Worm (Caenorhabditis elegans) whole organism, L3 larva: Measurements from ENCODE around the gene rig-4.

ENCODE experiments used
- ZK546.5 ChIP-seq: sonication (generic microtip); optimal IDR thresholded peaks from 2 replicates; lab custom pipeline; 2017; ENCODE audit warnings: missing biosample characterization, missing genetic modification characterization
- ama-1 ChIP-seq: fragments of 150-350 bp; optimal IDR thresholded peaks from 2 replicates; lab custom pipeline; 2018
- elt-2 ChIP-seq: sonication (generic microtip); optimal IDR thresholded peaks from 2 replicates; lab custom pipeline; 2016; ENCODE audit warnings: missing genetic modification reagents, mild to moderate bottlenecking, missing genetic modification characterization, missing compliant biosample characterization
- elt-3 ChIP-seq, 3 experiments: fragments of 150-350 bp in 1 of 3; sonication (generic microtip) in 2 of 3; optimal IDR thresholded peaks; 2 replicates in 2 of 3; 4 replicates in 1 of 3; lab custom pipeline; 2014 to 2017; ENCODE audit warnings: missing biosample characterization in 3 of 3, missing genetic modification characterization in 3 of 3
- eor-1 ChIP-seq, 2 experiments: fragments of 150-350 bp; optimal IDR thresholded peaks; 2 replicates each; lab custom pipeline; 2014 to 2018; ENCODE audit warnings: missing biosample characterization in 2 of 2, missing genetic modification characterization in 2 of 2
- hmg-11 ChIP-seq: sonication (generic microtip); optimal IDR thresholded peaks from 2 replicates; lab custom pipeline; 2016; ENCODE audit warnings: missing genetic modification characterization, missing compliant biosample characterization
- lin-15B ChIP-seq: fragments of 150-350 bp; optimal IDR thresholded peaks from 2 replicates; lab custom pipeline; 2014; ENCODE audit warnings: missing biosample characterization, missing genetic modification characterization
- lin-39 ChIP-seq: fragments of 150-350 bp; optimal IDR thresholded peaks from 2 replicates; lab custom pipeline; 2018; ENCODE audit warnings: missing biosample characterization, missing genetic modification reagents, missing genetic modification characterization
- lsy-12 ChIP-seq: sonication (generic microtip); optimal IDR thresholded peaks from 2 replicates; lab custom pipeline; 2016; ENCODE audit warnings: mild to moderate bottlenecking, missing genetic modification characterization, missing compliant biosample characterization
- nfya-1 ChIP-seq: sonication (generic microtip); optimal IDR thresholded peaks from 2 replicates; lab custom pipeline; 2017; ENCODE audit warnings: missing genetic modification characterization, mild to moderate bottlenecking, missing compliant biosample characterization, antibody characterized with exemption, moderate library complexity; ENCODE audit not compliant: insufficient read depth
- nhr-23 ChIP-seq: fragments of 150-350 bp; optimal IDR thresholded peaks from 2 replicates; lab custom pipeline; 2014; ENCODE audit warnings: missing biosample characterization, missing genetic modification reagents, missing genetic modification characterization
- nhr-25 ChIP-seq: sonication (generic microtip); optimal IDR thresholded peaks from 2 replicates; lab custom pipeline; 2017; ENCODE audit warnings: missing biosample characterization, missing genetic modification characterization
- nhr-28 ChIP-seq: fragments of 150-350 bp; optimal IDR thresholded peaks from 2 replicates; lab custom pipeline; 2014; ENCODE audit warnings: missing biosample characterization, missing genetic modification characterization
- nhr-43 ChIP-seq: sonication (generic microtip); optimal IDR thresholded peaks from 2 replicates; lab custom pipeline; 2016; ENCODE audit warnings: mild to moderate bottlenecking, missing genetic modification characterization, missing compliant biosample characterization; ENCODE audit not compliant: poor library complexity, severe bottlenecking
- pha-4 ChIP-seq: fragments of 150-350 bp; optimal IDR thresholded peaks from 2 replicates; lab custom pipeline; 2014; ENCODE audit warnings: missing biosample characterization, missing genetic modification reagents, missing genetic modification characterization
- pqm-1 ChIP-seq: fragments of 150-350 bp; optimal IDR thresholded peaks from 2 replicates; lab custom pipeline; 2017; ENCODE audit warnings: missing biosample characterization, missing genetic modification characterization, inconsistent platforms
- skn-1 ChIP-seq: fragments of 150-350 bp; optimal IDR thresholded peaks from 2 replicates; lab custom pipeline; 2014; ENCODE audit warnings: missing biosample characterization, missing genetic modification characterization
- snpc-4 ChIP-seq: fragments of 150-350 bp; optimal IDR thresholded peaks from 2 replicates; lab custom pipeline; 2014; ENCODE audit warnings: missing biosample characterization, missing genetic modification characterization
- tbx-2 ChIP-seq: sonication (generic microtip); optimal IDR thresholded peaks from 2 replicates; lab custom pipeline; 2016; ENCODE audit warnings: mild to moderate bottlenecking, missing genetic modification characterization, missing compliant biosample characterization
- zag-1 ChIP-seq: fragments of 150-350 bp; optimal IDR thresholded peaks from 2 replicates; lab custom pipeline; 2014; ENCODE audit warnings: missing biosample characterization, missing genetic modification characterization
- ztf-4 ChIP-seq: fragments of 150-350 bp; optimal IDR thresholded peaks from 2 replicates; lab custom pipeline; 2014; ENCODE audit warnings: missing biosample characterization, missing genetic modification characterization

rig-4 gene

ce11 chrIV:7955849-7956248 lies 48.1 kb downstream of the rig-4 start, which contains the start of gene ceh-19:
Gene ceh-19 (minus strand): TSS chrIV:7955949.
- no peak for TF ChIP-seq nhr-43 (tag; lab: Kevin White, UChicago)
- TF ChIP-seq elt-3 (tag; optimal IDR thresholded peaks at IDR 0.05; lab: Kevin White, UChicago), result no peak
- no peak for TF ChIP-seq eor-1 (tag; optimal IDR thresholded peaks at IDR 0.05; lab: Kevin White, UChicago)
- no peak for TF ChIP-seq zag-1 (tag; lab: Kevin White, UChicago)
- no peak for TF ChIP-seq pha-4 (tag; lab: Kevin White, UChicago)
- TF ChIP-seq tbx-2 (tag; lab: Kevin White, UChicago), result no peak
- TF ChIP-seq pqm-1 (tag; lab: Kevin White, UChicago), result no peak
- no peak for TF ChIP-seq snpc-4 (tag; lab: Kevin White, UChicago)
- no peak for TF ChIP-seq ZK546.5 (tag; lab: Kevin White, UChicago)

- no peak for TF ChIP-seq ztf-4 (tag; lab: Kevin White, UChicago)
Observed at ce11 chrIV:7954006-7954405, 49.9 kb downstream of the rig-4 start.

- TF ChIP-seq elt-2 (tag; lab: Kevin White, UChicago) (peak; percentile 26), hmg-11 (tag; lab: Kevin White, UChicago) (peak; percentile 13), nfya-1 (peak; percentile 58)
- TF ChIP-seq, all 47 proteins: peak for 3; not testable (repeated sequence) for 44
Observed at ce11 chrIV:7948290-7948689, 55.6 kb downstream of the rig-4 start, which contains the start of gene mcm-3AP. Gene mcm-3AP (plus strand): TSS chrIV:7948672.

- TF ChIP-seq nfya-1 (peak; percentile 85), snpc-4 (tag; lab: Kevin White, UChicago) (peak; percentile 19), lin-15B (tag; lab: Kevin White, UChicago) (peak; percentile 69), hmg-11 (tag; lab: Kevin White, UChicago) (peak; percentile 56), elt-2 (tag; lab: Kevin White, UChicago) (peak; percentile 52), lin-39 (tag; lab: Kevin White, UChicago) (peak; percentile 66), pha-4 (tag; lab: Kevin White, UChicago) (peak; percentile 66), nhr-23 (peak; percentile 67), lsy-12 (tag; lab: Kevin White, UChicago) (peak; percentile 57), nhr-43 (tag; lab: Kevin White, UChicago) (peak; percentile 7)
- TF ChIP-seq, all 47 proteins: peak for 10; not testable (repeated sequence) for 37
Observed at ce11 chrIV:7946899-7947499, 56.9 kb downstream of the rig-4 start, which contains the start of gene F20D12.12. Gene F20D12.12 (plus strand): TSS chrIV:7947440.

- no peak for TF ChIP-seq nhr-28
- no peak for TF ChIP-seq skn-1
- TF ChIP-seq ama-1, result no peak
Observed at ce11 chrIV:7946457-7946856, 57.5 kb downstream of the rig-4 start, which contains the start of gene czw-1. Gene czw-1 (minus strand): TSS chrIV:7946825.

ce11 chrIV:7943272-7943671 lies 60.6 kb downstream of the rig-4 start:
- peak; percentile 76 for TF ChIP-seq nhr-25 (tag; lab: Kevin White, UChicago)
- TF ChIP-seq pqm-1 (tag; lab: Kevin White, UChicago), result no peak
- TF ChIP-seq nfya-1, result peak; percentile 33
- TF ChIP-seq nhr-23, result peak; percentile 9
- peak; percentile 19 for TF ChIP-seq lin-39 (tag; lab: Kevin White, UChicago)
